Fruit fly (Drosophila melanogaster): ENCODE data around the gene Oatp33Ea.

Gene Oatp33Ea

DNA sequence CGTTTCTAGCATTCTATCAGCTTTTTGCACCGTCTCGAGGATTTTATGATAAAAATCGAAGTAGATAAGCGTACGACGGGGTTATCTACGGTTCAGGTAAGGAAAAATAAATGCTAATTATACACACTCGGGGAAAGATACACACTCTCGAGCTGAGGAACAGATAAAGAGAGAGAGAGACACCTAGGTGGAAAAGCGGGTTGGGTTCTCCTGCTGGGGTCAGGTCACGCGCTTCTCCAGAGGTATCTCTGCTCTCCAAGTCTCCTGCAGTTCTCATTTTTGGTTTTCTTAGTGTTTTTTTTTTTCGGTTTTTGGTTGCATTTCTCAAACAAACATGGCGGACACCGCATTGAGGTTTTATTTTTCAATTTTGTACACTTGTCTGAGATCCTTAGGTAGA is 14.1 kb upstream of the Oatp33Ea start (continued):
- TF ChIP-seq CG10654 (GFP tag; optimal IDR thresholded peaks at IDR 0.05) = no peak
- no peak for TF ChIP-seq CG8290 (GFP tag; optimal IDR thresholded peaks at IDR 0.05)
- peak in 1 of 2 experiments; percentile 14 for TF ChIP-seq CG8290 (tag; optimal IDR thresholded peaks at IDR 0.05)
- peak; percentile 29 for TF ChIP-seq CG15479 (GFP tag; optimal IDR thresholded peaks at IDR 0.05)
- no peak for TF ChIP-seq mam (GFP tag; optimal IDR thresholded peaks at IDR 0.05)
- TF ChIP-seq disco-r (GFP tag; optimal IDR thresholded peaks at IDR 0.05) = no peak
- TF ChIP-seq al (GFP tag; IDR thresholded peaks at IDR 0.05) = 0 out of 2 replicates have a peak, but pooled peaks have one; percentile 20
- TF ChIP-seq grn (GFP tag; optimal IDR thresholded peaks at IDR 0.05) = peak; percentile 2

DNA sequence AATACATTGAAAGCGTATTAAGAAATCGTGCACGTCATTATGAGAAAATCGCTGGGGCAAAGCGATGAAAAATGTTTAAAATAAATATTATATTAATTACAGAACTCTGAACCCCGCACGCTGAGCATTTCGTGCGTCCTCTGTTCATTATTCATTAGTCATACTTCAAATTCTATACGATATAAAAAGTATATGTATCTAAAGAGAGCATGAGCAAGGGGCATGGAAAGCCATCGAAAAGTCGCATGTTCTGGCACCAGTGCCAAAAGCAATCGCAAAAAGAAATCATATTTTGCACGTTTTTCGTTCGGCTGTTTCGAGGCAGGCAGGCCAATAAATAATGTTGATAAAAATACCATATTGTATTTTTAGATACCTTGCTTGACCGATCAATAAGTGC is 13.5 kb upstream of the Oatp33Ea start:
- no peak for TF ChIP-seq Scr (GFP tag; IDR thresholded peaks at IDR 0.05; ENCODE audit: partially characterized antibody)
- no peak for TF ChIP-seq CG6791 (GFP tag; IDR thresholded peaks at IDR 0.05; ENCODE audit: partially characterized antibody)
- TF ChIP-seq Deaf1 (tag; optimal IDR thresholded peaks at IDR 0.05) = no peak
- no peak for TF ChIP-seq dati (GFP tag; IDR thresholded peaks at IDR 0.05)
- TF ChIP-seq CG8290 (GFP tag; optimal IDR thresholded peaks at IDR 0.05) = no peak
- TF ChIP-seq CG8290 (tag; optimal IDR thresholded peaks at IDR 0.05) = no peak
- TF ChIP-seq PHDP (tag; optimal IDR thresholded peaks at IDR 0.05) = no peak
- TF ChIP-seq CG15601 (tag; optimal IDR thresholded peaks at IDR 0.05) = peak; percentile 20
- TF ChIP-seq Med (GFP tag) = peak; percentile 72
- TF ChIP-seq CG1233 (GFP tag; optimal IDR thresholded peaks at IDR 0.05) = no peak
- peak; percentile 34 for TF ChIP-seq cwo (GFP tag; optimal IDR thresholded peaks at IDR 0.05)
- no peak for TF ChIP-seq CG4820 (GFP tag; optimal IDR thresholded peaks at IDR 0.05)
- no peak for TF ChIP-seq CG18619 (GFP tag; optimal IDR thresholded peaks at IDR 0.05)
- no peak for TF ChIP-seq nmo (GFP tag; optimal IDR thresholded peaks at IDR 0.05)
- TF ChIP-seq CG18262 (tag; optimal IDR thresholded peaks at IDR 0.05) = no peak

DNA sequence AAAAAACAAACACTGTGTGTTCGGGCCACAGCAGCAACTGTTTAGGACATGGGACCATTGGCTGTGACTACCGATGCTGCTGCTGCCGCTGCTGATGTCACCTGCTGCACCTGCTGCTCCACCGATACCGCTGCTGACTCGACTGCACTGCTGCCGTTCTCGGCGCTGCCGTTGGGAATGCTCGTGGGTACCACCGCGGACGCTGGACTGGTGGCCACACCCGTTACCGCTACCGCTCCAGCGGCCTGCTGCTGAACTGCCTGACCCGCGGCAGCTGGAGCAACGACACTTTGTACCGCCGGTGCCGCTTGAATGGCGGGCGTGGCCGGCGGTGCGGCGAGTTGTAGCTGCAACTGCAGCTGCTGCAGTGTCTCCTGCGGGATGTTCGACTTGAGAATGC is 12.0 kb upstream of the Oatp33Ea start:
- TF ChIP-seq CG10321 (GFP tag; IDR thresholded peaks at IDR 0.05) (0 out of 2 replicates have a peak, but pooled peaks have one; percentile 4), dpn (GFP tag; optimal IDR thresholded peaks at IDR 0.05) (no peak), croc (GFP tag; conservative IDR thresholded peaks at IDR 0.05) (no peak), fru (optimal IDR thresholded peaks at IDR 0.05) (no peak), ham (GFP tag; IDR thresholded peaks at IDR 0.05) (no peak), insv (GFP tag; optimal IDR thresholded peaks at IDR 0.05) (no peak), CG11696 (GFP tag; IDR thresholded peaks at IDR 0.05) (no peak), NK7.1 (GFP tag; optimal IDR thresholded peaks at IDR 0.05) (no peak), zfh1 (GFP tag; IDR thresholded peaks at IDR 0.05) (peak; percentile 19; the same call in 1 of the 3 replicates), ci (GFP tag; IDR thresholded peaks at IDR 0.05) (0 out of 3 replicates have a peak, but pooled peaks have one; percentile 37), HmgD (GFP tag; optimal IDR thresholded peaks at IDR 0.05) (peak; percentile 9), Tbp (GFP tag; optimal IDR thresholded peaks at IDR 0.05) (no peak), sens (GFP tag) (peak; percentile 32), vvl (GFP tag; IDR thresholded peaks at IDR 0.05) (no peak), H15 (GFP tag; IDR thresholded peaks at IDR 0.05) (peak; percentile 33; the same call in 1 of the 3 replicates), Bteb2 (GFP tag; optimal IDR thresholded peaks at IDR 0.05) (no peak), sob (GFP tag; IDR thresholded peaks at IDR 0.05) (no peak), Ada2b (GFP tag; IDR thresholded peaks at IDR 0.05) (no peak; the same call in 1 of the 2 replicates), run (tag; optimal IDR thresholded peaks at IDR 0.05) (no peak), ase (GFP tag; IDR thresholded peaks at IDR 0.05) (no peak), CG11085 (GFP tag; IDR thresholded peaks at IDR 0.05) (0 out of 2 replicates have a peak, but pooled peaks have one; percentile 19), Ets65A (GFP tag) (no peak), CG4328 (GFP tag; optimal IDR thresholded peaks at IDR 0.05) (no peak), NFAT (GFP tag; IDR thresholded peaks at IDR 0.05) (0 out of 2 replicates have a peak, but pooled peaks have one; percentile 6), Rx (GFP tag; IDR thresholded peaks at IDR 0.05) (no peak), gcm (GFP tag; optimal IDR thresholded peaks at IDR 0.05) (no peak), her (GFP tag; optimal IDR thresholded peaks at IDR 0.05) (peak; percentile 6), CG4404 (GFP tag; IDR thresholded peaks at IDR 0.05) (no peak), CG11723 (GFP tag; optimal IDR thresholded peaks at IDR 0.05) (no peak), oc (tag; optimal IDR thresholded peaks at IDR 0.05) (no peak)
